Worm (Caenorhabditis elegans) whole organism, L4 larva: ENCODE results near the gene garr-1.

ENCODE experiments used
- D1046.2 ChIP-seq: fragments of 200-800 bp; sonication (Bioruptor generic); IDR thresholded peaks from 2 replicates; pipeline ENCODE4 v1.3.6; 2022; ENCODE audit warnings: missing genetic modification characterization, missing compliant biosample characterization
- F10B5.3 ChIP-seq: sonication (generic microtip); optimal IDR thresholded peaks from 2 replicates; lab custom pipeline; 2016; ENCODE audit warnings: mild to moderate bottlenecking, missing genetic modification characterization, missing compliant biosample characterization
- R02D3.7 ChIP-seq: fragments of 150-350 bp; sonication (generic microtip); optimal IDR thresholded peaks from 3 replicates; lab custom pipeline; 2014; ENCODE audit warnings: missing biosample characterization, missing genetic modification characterization
- Y105C5A.15 ChIP-seq: fragments of 200-800 bp; sonication (Bioruptor generic); IDR thresholded peaks from 2 replicates; pipeline ENCODE4 v1.3.6; 2022; ENCODE audit warnings: missing genetic modification characterization, missing compliant biosample characterization
- aha-1 ChIP-seq: fragments of 150-350 bp; peaks from one replicate; lab custom pipeline; 2014; ENCODE audit warnings: missing biosample characterization, missing genetic modification characterization
- aly-2 ChIP-seq: sonication (generic microtip); optimal IDR thresholded peaks from 2 replicates; lab custom pipeline; 2018; ENCODE audit warnings: missing biosample characterization, missing genetic modification characterization
- arid-1 ChIP-seq: fragments of 200-800 bp; sonication (Bioruptor generic); conservative IDR thresholded peaks from 2 replicates; pipeline ENCODE4 v1.3.6; 2022; ENCODE audit warnings: missing genetic modification reagents, missing genetic modification characterization, missing compliant biosample characterization
- attf-4 ChIP-seq: sonication (generic microtip); optimal IDR thresholded peaks from 3 replicates; lab custom pipeline; 2017; ENCODE audit warnings: missing biosample characterization, missing genetic modification characterization
- ceh-28 ChIP-seq: fragments of 150-350 bp; optimal IDR thresholded peaks from 2 replicates; lab custom pipeline; 2014; ENCODE audit warnings: missing biosample characterization, missing genetic modification reagents, missing genetic modification characterization
- ceh-32 ChIP-seq: sonication (generic microtip); optimal IDR thresholded peaks from 2 replicates; lab custom pipeline; 2016; ENCODE audit warnings: mild to moderate bottlenecking, missing genetic modification characterization, missing compliant biosample characterization; ENCODE audit not compliant: poor library complexity
- daf-12 ChIP-seq: fragments of 150-350 bp; optimal IDR thresholded peaks from 2 replicates; lab custom pipeline; 2014; ENCODE audit warnings: missing biosample characterization, missing genetic modification reagents, missing genetic modification characterization
- dmd-6 ChIP-seq: fragments of 200-800 bp; sonication (Bioruptor generic); IDR thresholded peaks from 2 replicates; pipeline ENCODE4 v1.3.6; 2022; ENCODE audit warnings: missing genetic modification reagents, missing genetic modification characterization, missing compliant biosample characterization
- dmd-8 ChIP-seq: fragments of 200-800 bp; sonication (Bioruptor generic); IDR thresholded peaks from 2 replicates; pipeline ENCODE4 v1.3.6; 2022; ENCODE audit warnings: missing genetic modification characterization, missing compliant biosample characterization
- dve-1 ChIP-seq: sonication (generic microtip); optimal IDR thresholded peaks from 2 replicates; lab custom pipeline; 2017; ENCODE audit warnings: antibody characterized with exemption, mild to moderate bottlenecking, missing genetic modification characterization, missing compliant biosample characterization; ENCODE audit not compliant: insufficient read depth
- egl-27 ChIP-seq: sonication (generic microtip); optimal IDR thresholded peaks from 3 replicates; lab custom pipeline; 2017; ENCODE audit warnings: missing biosample characterization, missing genetic modification reagents, missing genetic modification characterization
- egl-43 ChIP-seq: fragments of 200-800 bp; sonication (Bioruptor generic); IDR thresholded peaks from 2 replicates; pipeline ENCODE4 v1.3.6; 2022; ENCODE audit warnings: missing genetic modification reagents, missing genetic modification characterization, missing compliant biosample characterization
- jun-1 ChIP-seq: fragments of 150-350 bp; optimal IDR thresholded peaks from 2 replicates; lab custom pipeline; 2014; ENCODE audit warnings: missing biosample characterization, missing genetic modification reagents, missing genetic modification characterization
- lim-7 ChIP-seq: fragments of 200-800 bp; sonication (Bioruptor generic); IDR thresholded peaks from 2 replicates; pipeline ENCODE4 v1.3.6; 2022; ENCODE audit warnings: missing genetic modification characterization, missing compliant biosample characterization
- lin-1 ChIP-seq: fragments of 200-800 bp; sonication (Bioruptor generic); IDR thresholded peaks from 2 replicates; pipeline ENCODE4 v1.3.6; 2022; ENCODE audit warnings: missing genetic modification reagents, missing genetic modification characterization, missing compliant biosample characterization
- lin-38 ChIP-seq: fragments of 200-800 bp; sonication (Bioruptor generic); IDR thresholded peaks from 2 replicates; pipeline ENCODE4 v1.3.6; 2022; ENCODE audit warnings: missing genetic modification reagents, missing genetic modification characterization, missing compliant biosample characterization
- madf-5 ChIP-seq, 2 experiments: fragments of 200-800 bp; sonication (Bioruptor generic); IDR thresholded peaks; 2 replicates each; pipeline ENCODE4 v1.3.6; 2022; ENCODE audit warnings: missing compliant biosample characterization in 2 of 2, missing genetic modification characterization in 2 of 2
- madf-9 ChIP-seq: fragments of 200-800 bp; sonication (Bioruptor generic); conservative IDR thresholded peaks from 2 replicates; pipeline ENCODE4 v1.3.6; 2022; ENCODE audit warnings: missing genetic modification reagents, missing genetic modification characterization, missing compliant biosample characterization
- mdt-29 ChIP-seq: fragments of 200-800 bp; sonication (Bioruptor generic); IDR thresholded peaks from 2 replicates; pipeline ENCODE4 v1.3.6; 2022; ENCODE audit warnings: missing genetic modification reagents, missing genetic modification characterization, missing compliant biosample characterization
- mes-2 ChIP-seq: sonication (generic microtip); optimal IDR thresholded peaks from 2 replicates; lab custom pipeline; 2016; ENCODE audit warnings: missing genotype, mild to moderate bottlenecking, missing genetic modification characterization, missing compliant biosample characterization; ENCODE audit not compliant: poor library complexity, severe bottlenecking
- mxl-2 ChIP-seq: fragments of 200-800 bp; sonication (Bioruptor generic); conservative IDR thresholded peaks from 2 replicates; pipeline ENCODE4 v1.3.6; 2022; ENCODE audit warnings: missing genetic modification reagents, missing genetic modification characterization, missing compliant biosample characterization
- nhr-10 ChIP-seq: fragments of 150-350 bp; optimal IDR thresholded peaks from 2 replicates; lab custom pipeline; 2014; ENCODE audit warnings: missing biosample characterization, missing genetic modification characterization
- nhr-102 ChIP-seq: sonication (generic microtip); optimal IDR thresholded peaks from 2 replicates; lab custom pipeline; 2016; ENCODE audit warnings: mild to moderate bottlenecking, missing genetic modification characterization, moderate library complexity, missing compliant biosample characterization
- nhr-237 ChIP-seq: sonication (generic microtip); optimal IDR thresholded peaks from 2 replicates; lab custom pipeline; 2017; ENCODE audit warnings: missing biosample characterization, missing genetic modification characterization
- nhr-25 ChIP-seq: sonication (generic microtip); optimal IDR thresholded peaks from 2 replicates; lab custom pipeline; 2017; ENCODE audit warnings: missing genetic modification characterization, mild to moderate bottlenecking, missing compliant biosample characterization, antibody characterized with exemption, moderate library complexity, borderline replicate concordance; ENCODE audit not compliant: insufficient read depth
- nhr-48 ChIP-seq: sonication (generic microtip); optimal IDR thresholded peaks from 2 replicates; lab custom pipeline; 2016; ENCODE audit warnings: mild to moderate bottlenecking, missing genetic modification characterization, missing compliant biosample characterization
- nhr-6 ChIP-seq: fragments of 150-350 bp; optimal IDR thresholded peaks from 2 replicates; lab custom pipeline; 2014; ENCODE audit warnings: missing biosample characterization, missing genetic modification characterization
- nhr-77 ChIP-seq: fragments of 150-350 bp; optimal IDR thresholded peaks from 2 replicates; lab custom pipeline; 2014; ENCODE audit warnings: missing biosample characterization, missing genetic modification characterization
- php-3 ChIP-seq: fragments of 200-800 bp; sonication (Bioruptor generic); IDR thresholded peaks from 2 replicates; pipeline ENCODE4 v1.3.6; 2022; ENCODE audit warnings: missing genetic modification reagents, missing genetic modification characterization, missing compliant biosample characterization
- sdz-12 ChIP-seq: fragments of 200-800 bp; sonication (Bioruptor generic); optimal IDR thresholded peaks from 2 replicates; lab custom pipeline; 2018; ENCODE audit warnings: mild to moderate bottlenecking, missing genetic modification characterization, missing compliant biosample characterization
- skn-1 ChIP-seq: fragments of 150-350 bp; optimal IDR thresholded peaks from 2 replicates; lab custom pipeline; 2014; ENCODE audit warnings: missing biosample characterization, missing genetic modification characterization
- snpc-1.2 ChIP-seq: fragments of 200-800 bp; sonication (Bioruptor generic); IDR thresholded peaks from 2 replicates; pipeline ENCODE4 v1.3.6; 2022; ENCODE audit warnings: missing genetic modification reagents, missing genetic modification characterization, missing compliant biosample characterization
- tag-97 ChIP-seq: fragments of 200-800 bp; sonication (Bioruptor generic); IDR thresholded peaks from 2 replicates; pipeline ENCODE4 v1.3.6; 2022; ENCODE audit warnings: missing genetic modification characterization, missing compliant biosample characterization
- tra-1 ChIP-seq: fragments of 200-800 bp; sonication (Bioruptor generic); IDR thresholded peaks from 2 replicates; pipeline ENCODE4 v1.3.6; 2022; ENCODE audit warnings: missing genetic modification reagents, missing genetic modification characterization, missing compliant biosample characterization
- unc-62 ChIP-seq, 3 experiments: fragments of 150-350 bp in 1 of 3; sonication (generic microtip); optimal IDR thresholded peaks in 2 of 3; peaks in 1 of 3; 1 replicate in 1 of 3; 2 replicates in 2 of 3; lab custom pipeline; 2014 to 2017; ENCODE audit warnings: missing biosample characterization in 3 of 3, missing genetic modification characterization in 3 of 3, missing genetic modification reagents in 3 of 3, missing genotype in 1 of 3
- vab-7 ChIP-seq: fragments of 200-800 bp; sonication (Bioruptor generic); IDR thresholded peaks from 2 replicates; pipeline ENCODE4 v1.3.6; 2022; ENCODE audit warnings: missing genetic modification reagents, missing genetic modification characterization, missing compliant biosample characterization
- zfp-2 ChIP-seq: sonication (generic microtip); optimal IDR thresholded peaks from 2 replicates; lab custom pipeline; 2016; ENCODE audit warnings: mild to moderate bottlenecking, missing genetic modification characterization, missing compliant biosample characterization
- zip-2 ChIP-seq: fragments of 150-350 bp; optimal IDR thresholded peaks from 2 replicates; lab custom pipeline; 2014; ENCODE audit warnings: missing biosample characterization, missing genetic modification characterization
- ztf-11 ChIP-seq: fragments of 150-350 bp; optimal IDR thresholded peaks from 2 replicates; lab custom pipeline; 2014; ENCODE audit warnings: missing biosample characterization, missing genetic modification characterization

The garr-1 gene

ce11 chrIV:390279-390678, 35.7 kb upstream of the garr-1 start, which contains the start of the genes ears-2 and uncp-18 (continued):
- TF ChIP-seq madf-9 (GFP tag; lab: Robert Waterston, UW) (peak; percentile 76; the same call in 1 of the 2 replicates), nhr-48 (tag; lab: Kevin White, UChicago) (peak; percentile 71), mes-2 (tag; lab: Kevin White, UChicago) (peak; percentile 99), nhr-10 (peak; percentile 43), dmd-6 (GFP tag; lab: Robert Waterston, UW) (peak; percentile 71), snpc-1.2 (GFP tag; lab: Robert Waterston, UW) (peak; percentile 75), ceh-28 (no peak), mdt-29 (GFP tag; lab: Robert Waterston, UW) (peak; percentile 73), aha-1 (tag; lab: Kevin White, UChicago) (peak; percentile 96), lin-38 (peak; percentile 90), Y105C5A.15 (GFP tag; lab: Robert Waterston, UW) (peak; percentile 89), nhr-77 (peak; percentile 74), zip-2 (tag; lab: Kevin White, UChicago) (peak; percentile 38), jun-1 (tag; lab: Kevin White, UChicago) (no peak), egl-43 (GFP tag; lab: Robert Waterston, UW) (peak; percentile 88), mxl-2 (GFP tag; lab: Robert Waterston, UW) (no peak), dmd-8 (GFP tag; lab: Robert Waterston, UW) (no peak), ceh-32 (tag; lab: Kevin White, UChicago) (peak; percentile 17), vab-7 (GFP tag; lab: Robert Waterston, UW) (peak; percentile 98), sdz-12 (peak; percentile 96), D1046.2 (0 out of 2 replicates have a peak, but pooled peaks have one; percentile 47), lim-7 (GFP tag; lab: Robert Waterston, UW) (peak; percentile 79), php-3 (GFP tag; lab: Robert Waterston, UW) (peak; percentile 71; the same call in 1 of the 2 replicates), nhr-25 (tag; lab: Kevin White, UChicago) (peak; percentile 69), R02D3.7 (tag; lab: Kevin White, UChicago) (peak; percentile 55), madf-5 (GFP tag; IDR thresholded peaks at IDR 0.05; lab: Robert Waterston, UW) (no peak), nhr-102 (tag; lab: Kevin White, UChicago) (peak; percentile 85), tra-1 (GFP tag; lab: Robert Waterston, UW) (peak; percentile 74; the same call in 1 of the 2 replicates), ztf-11 (tag; lab: Kevin White, UChicago) (no peak), attf-4 (tag; lab: Kevin White, UChicago) (no peak), nhr-237 (tag; lab: Kevin White, UChicago) (no peak), arid-1 (GFP tag; lab: Robert Waterston, UW) (peak; percentile 96), zfp-2 (tag; lab: Kevin White, UChicago) (peak; percentile 76), daf-12 (tag; lab: Kevin White, UChicago) (no peak), dve-1 (tag; lab: Kevin White, UChicago) (peak; percentile 96), lin-1 (GFP tag; lab: Robert Waterston, UW) (peak; percentile 79), aly-2 (tag; lab: Kevin White, UChicago) (peak; percentile 54), egl-27 (tag; lab: Kevin White, UChicago) (no peak), nhr-6 (tag; lab: Kevin White, UChicago) (peak; percentile 87), skn-1 (tag; lab: Kevin White, UChicago) (no peak), unc-62 (GFP tag; optimal IDR thresholded peaks at IDR 0.05 in 1 of 2; lab: Kevin White, UChicago) (no peak), unc-62 (tag; optimal IDR thresholded peaks at IDR 0.05; lab: Kevin White, UChicago) (no peak), tag-97 (GFP tag; lab: Robert Waterston, UW) (no peak), F10B5.3 (tag; lab: Kevin White, UChicago) (peak; percentile 55)
